Worm (Caenorhabditis elegans) whole organism, L3 larva: ENCODE data around the gene mstr-2.

Experiments used
- R02D3.7 ChIP-seq: fragments of 150-350 bp; optimal IDR thresholded peaks from 2 replicates; lab custom pipeline; 2014; ENCODE audit warnings: missing biosample characterization, missing genetic modification characterization
- ZK546.5 ChIP-seq: sonication (generic microtip); optimal IDR thresholded peaks from 2 replicates; lab custom pipeline; 2017; ENCODE audit warnings: missing biosample characterization, missing genetic modification characterization
- aly-2 ChIP-seq: fragments of 150-350 bp; optimal IDR thresholded peaks from 2 replicates; lab custom pipeline; 2014; ENCODE audit warnings: missing biosample characterization, missing genetic modification characterization
- ama-1 ChIP-seq: fragments of 150-350 bp; optimal IDR thresholded peaks from 2 replicates; lab custom pipeline; 2018
- ceh-16 ChIP-seq: sonication (generic microtip); optimal IDR thresholded peaks from 2 replicates; lab custom pipeline; 2017; ENCODE audit warnings: missing biosample characterization, missing genetic modification characterization
- ceh-28 ChIP-seq: fragments of 150-350 bp; optimal IDR thresholded peaks from 2 replicates; lab custom pipeline; 2014; ENCODE audit warnings: missing biosample characterization, missing genetic modification reagents, missing genetic modification characterization
- ceh-82 ChIP-seq: fragments of 150-350 bp; optimal IDR thresholded peaks from 2 replicates; lab custom pipeline; 2014; ENCODE audit warnings: missing biosample characterization, missing genetic modification characterization
- ceh-9 ChIP-seq: sonication (generic microtip); optimal IDR thresholded peaks from 2 replicates; lab custom pipeline; 2018; ENCODE audit warnings: missing biosample characterization, missing genetic modification characterization
- daf-12 ChIP-seq: fragments of 150-350 bp; optimal IDR thresholded peaks from 2 replicates; lab custom pipeline; 2014; ENCODE audit warnings: missing biosample characterization, missing genetic modification reagents, missing genetic modification characterization
- egl-27 ChIP-seq: sonication (generic microtip); optimal IDR thresholded peaks from 4 replicates; lab custom pipeline; 2017; ENCODE audit warnings: missing biosample characterization, missing genetic modification reagents, missing genetic modification characterization
- egl-5 ChIP-seq: fragments of 150-350 bp; optimal IDR thresholded peaks from 2 replicates; lab custom pipeline; 2017; ENCODE audit warnings: missing biosample characterization, missing genetic modification reagents, missing genetic modification characterization, inconsistent platforms
- elt-1 ChIP-seq: fragments of 150-350 bp; optimal IDR thresholded peaks from 2 replicates; lab custom pipeline; 2014; ENCODE audit warnings: missing biosample characterization, missing genetic modification characterization
- elt-2 ChIP-seq: sonication (generic microtip); optimal IDR thresholded peaks from 2 replicates; lab custom pipeline; 2016; ENCODE audit warnings: missing genetic modification reagents, mild to moderate bottlenecking, missing genetic modification characterization, missing compliant biosample characterization
- elt-3 ChIP-seq, 3 experiments: fragments of 150-350 bp in 1 of 3; sonication (generic microtip) in 2 of 3; optimal IDR thresholded peaks; 2 replicates in 2 of 3; 4 replicates in 1 of 3; lab custom pipeline; 2014 to 2017; ENCODE audit warnings: missing biosample characterization in 3 of 3, missing genetic modification characterization in 3 of 3
- eor-1 ChIP-seq, 2 experiments: fragments of 150-350 bp; optimal IDR thresholded peaks; 2 replicates each; lab custom pipeline; 2014 to 2018; ENCODE audit warnings: missing biosample characterization in 2 of 2, missing genetic modification characterization in 2 of 2
- fkh-10 ChIP-seq: sonication (generic microtip); optimal IDR thresholded peaks from 2 replicates; lab custom pipeline; 2017; ENCODE audit warnings: missing biosample characterization, missing genetic modification reagents, missing genetic modification characterization
- fkh-2 ChIP-seq: fragments of 150-350 bp; optimal IDR thresholded peaks from 2 replicates; lab custom pipeline; 2014; ENCODE audit warnings: missing biosample characterization, missing genetic modification reagents, missing genetic modification characterization
- fos-1 ChIP-seq: fragments of 150-350 bp; optimal IDR thresholded peaks from 2 replicates; lab custom pipeline; 2014; ENCODE audit warnings: missing biosample characterization, missing genetic modification characterization
- hmg-11 ChIP-seq: sonication (generic microtip); optimal IDR thresholded peaks from 2 replicates; lab custom pipeline; 2016; ENCODE audit warnings: missing genetic modification characterization, missing compliant biosample characterization
- jun-1 ChIP-seq: fragments of 150-350 bp; optimal IDR thresholded peaks from 2 replicates; lab custom pipeline; 2014; ENCODE audit warnings: missing biosample characterization, missing genetic modification reagents, missing genetic modification characterization
- lin-15B ChIP-seq: fragments of 150-350 bp; optimal IDR thresholded peaks from 2 replicates; lab custom pipeline; 2014; ENCODE audit warnings: missing biosample characterization, missing genetic modification characterization
- lin-39 ChIP-seq: fragments of 150-350 bp; optimal IDR thresholded peaks from 2 replicates; lab custom pipeline; 2018; ENCODE audit warnings: missing biosample characterization, missing genetic modification reagents, missing genetic modification characterization
- lsy-12 ChIP-seq: sonication (generic microtip); optimal IDR thresholded peaks from 2 replicates; lab custom pipeline; 2016; ENCODE audit warnings: mild to moderate bottlenecking, missing genetic modification characterization, missing compliant biosample characterization
- mdl-1 ChIP-seq: fragments of 150-350 bp; optimal IDR thresholded peaks from 2 replicates; lab custom pipeline; 2014; ENCODE audit warnings: missing biosample characterization, missing genetic modification characterization
- mml-1 ChIP-seq: fragments of 150-350 bp; sonication (generic microtip); optimal IDR thresholded peaks from 3 replicates; lab custom pipeline; 2014; ENCODE audit warnings: missing biosample characterization, missing genetic modification characterization
- nfya-1 ChIP-seq: sonication (generic microtip); optimal IDR thresholded peaks from 2 replicates; lab custom pipeline; 2017; ENCODE audit warnings: missing genetic modification characterization, mild to moderate bottlenecking, missing compliant biosample characterization, antibody characterized with exemption, moderate library complexity; ENCODE audit not compliant: insufficient read depth
- nhr-11 ChIP-seq: fragments of 150-350 bp; optimal IDR thresholded peaks from 2 replicates; lab custom pipeline; 2014; ENCODE audit warnings: missing biosample characterization, missing genetic modification characterization
- nhr-12 ChIP-seq: fragments of 150-350 bp; optimal IDR thresholded peaks from 2 replicates; lab custom pipeline; 2014; ENCODE audit warnings: missing biosample characterization, missing genetic modification characterization
- nhr-23 ChIP-seq: fragments of 150-350 bp; optimal IDR thresholded peaks from 2 replicates; lab custom pipeline; 2014; ENCODE audit warnings: missing biosample characterization, missing genetic modification reagents, missing genetic modification characterization
- nhr-237 ChIP-seq: fragments of 150-350 bp; optimal IDR thresholded peaks from 2 replicates; lab custom pipeline; 2014; ENCODE audit warnings: missing biosample characterization, missing genetic modification characterization
- nhr-25 ChIP-seq: sonication (generic microtip); optimal IDR thresholded peaks from 2 replicates; lab custom pipeline; 2017; ENCODE audit warnings: missing biosample characterization, missing genetic modification characterization
- nhr-28 ChIP-seq: fragments of 150-350 bp; optimal IDR thresholded peaks from 2 replicates; lab custom pipeline; 2014; ENCODE audit warnings: missing biosample characterization, missing genetic modification characterization
- nhr-43 ChIP-seq: sonication (generic microtip); optimal IDR thresholded peaks from 2 replicates; lab custom pipeline; 2016; ENCODE audit warnings: mild to moderate bottlenecking, missing genetic modification characterization, missing compliant biosample characterization; ENCODE audit not compliant: poor library complexity, severe bottlenecking
- nhr-67 ChIP-seq: fragments of 150-350 bp; optimal IDR thresholded peaks from 2 replicates; lab custom pipeline; 2014; ENCODE audit warnings: missing biosample characterization, missing genetic modification characterization
- nhr-76 ChIP-seq: fragments of 150-350 bp; sonication (generic microtip); optimal IDR thresholded peaks from 5 replicates; lab custom pipeline; 2014; ENCODE audit warnings: missing biosample characterization, missing genetic modification characterization
- nhr-77 ChIP-seq: fragments of 150-350 bp; optimal IDR thresholded peaks from 2 replicates; lab custom pipeline; 2014; ENCODE audit warnings: missing biosample characterization, missing genetic modification characterization
- pha-4 ChIP-seq: fragments of 150-350 bp; optimal IDR thresholded peaks from 2 replicates; lab custom pipeline; 2014; ENCODE audit warnings: missing biosample characterization, missing genetic modification reagents, missing genetic modification characterization
- pqm-1 ChIP-seq: fragments of 150-350 bp; optimal IDR thresholded peaks from 2 replicates; lab custom pipeline; 2017; ENCODE audit warnings: missing biosample characterization, missing genetic modification characterization, inconsistent platforms
- sea-2 ChIP-seq: fragments of 150-350 bp; sonication (generic microtip); optimal IDR thresholded peaks from 4 replicates; lab custom pipeline; 2014; ENCODE audit warnings: missing biosample characterization, missing genetic modification reagents, missing genetic modification characterization
- skn-1 ChIP-seq: fragments of 150-350 bp; optimal IDR thresholded peaks from 2 replicates; lab custom pipeline; 2014; ENCODE audit warnings: missing biosample characterization, missing genetic modification characterization
- snpc-4 ChIP-seq: fragments of 150-350 bp; optimal IDR thresholded peaks from 2 replicates; lab custom pipeline; 2014; ENCODE audit warnings: missing biosample characterization, missing genetic modification characterization
- tbx-2 ChIP-seq: sonication (generic microtip); optimal IDR thresholded peaks from 2 replicates; lab custom pipeline; 2016; ENCODE audit warnings: mild to moderate bottlenecking, missing genetic modification characterization, missing compliant biosample characterization
- unc-39 ChIP-seq: sonication (generic microtip); optimal IDR thresholded peaks from 4 replicates; lab custom pipeline; 2017; ENCODE audit warnings: missing biosample characterization, missing genetic modification characterization
- unc-62 ChIP-seq: fragments of 150-350 bp; sonication (generic microtip); optimal IDR thresholded peaks from 4 replicates; lab custom pipeline; 2014; ENCODE audit warnings: missing biosample characterization, missing genetic modification reagents, missing genetic modification characterization
- zag-1 ChIP-seq: fragments of 150-350 bp; optimal IDR thresholded peaks from 2 replicates; lab custom pipeline; 2014; ENCODE audit warnings: missing biosample characterization, missing genetic modification characterization
- ztf-11 ChIP-seq: fragments of 150-350 bp; optimal IDR thresholded peaks from 2 replicates; lab custom pipeline; 2014; ENCODE audit warnings: missing biosample characterization, missing genetic modification characterization
- ztf-4 ChIP-seq: fragments of 150-350 bp; optimal IDR thresholded peaks from 2 replicates; lab custom pipeline; 2014; ENCODE audit warnings: missing biosample characterization, missing genetic modification characterization

The mstr-2 gene

DNA sequence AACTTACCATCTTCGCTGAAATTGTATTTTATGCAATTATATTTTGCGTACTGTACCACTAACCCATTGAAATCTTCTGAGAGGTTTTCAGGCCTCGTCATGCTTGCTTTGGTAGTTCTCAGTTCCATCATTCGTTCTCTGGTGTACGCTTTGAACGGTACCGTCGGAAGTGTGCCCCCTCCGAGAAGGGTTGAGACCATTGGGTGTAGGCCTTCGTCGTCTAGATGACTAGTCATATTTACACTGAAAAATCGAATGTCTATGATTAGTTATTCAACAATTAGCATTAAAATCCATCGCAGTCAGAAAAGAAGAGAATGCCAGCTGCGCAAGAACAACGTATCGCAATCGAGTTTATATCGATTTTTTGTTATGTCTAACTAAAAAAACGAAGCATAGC is 6.0 kb downstream of the mstr-2 start, which contains the start of gene ifet-1:
ifet-1 (minus strand) TSS at position 243 of the 400 bp plus-strand sequence.
- no peak for TF ChIP-seq hmg-11 (tag; lab: Kevin White, UChicago)
- TF ChIP-seq ama-1 = peak; percentile 12

DNA sequence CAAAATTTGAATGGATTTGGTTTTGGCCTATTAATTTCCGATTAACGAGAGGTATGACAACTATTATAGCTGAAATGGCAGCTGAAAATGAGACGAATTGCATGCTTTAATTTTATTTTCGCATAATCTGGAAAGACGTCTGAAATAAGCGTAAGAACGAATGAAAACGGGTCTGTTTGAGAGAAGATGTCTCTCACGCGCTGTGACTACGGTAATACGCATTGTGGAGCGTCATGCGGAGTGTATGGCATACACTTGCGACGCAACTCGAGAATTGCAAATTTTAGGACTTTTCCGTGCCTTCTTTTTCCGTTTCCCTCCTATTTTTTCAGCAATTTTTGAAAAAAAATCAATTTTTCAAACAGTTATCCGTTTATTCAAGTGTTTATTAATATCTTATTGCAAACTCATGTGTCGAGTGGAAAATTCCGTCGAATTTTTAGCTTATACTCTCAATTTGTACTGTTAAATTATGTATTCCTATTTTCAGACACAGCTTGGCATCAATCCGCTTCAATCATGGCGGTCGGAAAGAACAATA is 6.6 kb downstream of the mstr-2 start, which contains the start of gene rps-1:
rps-1 (plus strand) TSS at position 491 of the 541 bp plus-strand sequence.
- TF ChIP-seq skn-1 (peak; percentile 95), fkh-2 (peak; percentile 48), nhr-67 (tag; lab: Kevin White, UChicago) (no peak), tbx-2 (peak; percentile 96), egl-27 (tag; lab: Kevin White, UChicago) (peak; percentile 71), ztf-11 (no peak), nfya-1 (tag; lab: Kevin White, UChicago) (peak; percentile 99), nhr-28 (peak; percentile 53), daf-12 (tag; lab: Kevin White, UChicago) (peak; percentile 39), ceh-28 (tag; lab: Kevin White, UChicago) (peak; percentile 91), elt-3 (tag; optimal IDR thresholded peaks at IDR 0.05; lab: Kevin White, UChicago) (peak; percentile 20 to 97 (median 69)), unc-39 (tag; lab: Kevin White, UChicago) (peak; percentile 58), pqm-1 (peak; percentile 84), mml-1 (tag; lab: Kevin White, UChicago) (no peak), nhr-25 (tag; lab: Kevin White, UChicago) (peak; percentile 100), eor-1 (tag; optimal IDR thresholded peaks at IDR 0.05; lab: Kevin White, UChicago) (no peak), aly-2 (tag; lab: Kevin White, UChicago) (peak; percentile 92), fos-1 (peak; percentile 86), mdl-1 (tag; lab: Kevin White, UChicago) (peak; percentile 52), sea-2 (GFP tag; lab: Kevin White, UChicago) (peak; percentile 74), lin-39 (tag; lab: Kevin White, UChicago) (peak; percentile 96), lsy-12 (tag; lab: Kevin White, UChicago) (peak; percentile 100), hmg-11 (tag; lab: Kevin White, UChicago) (peak; percentile 99), ceh-82 (tag; lab: Kevin White, UChicago) (peak; percentile 94), unc-62 (peak; percentile 89), zag-1 (tag; lab: Kevin White, UChicago) (peak; percentile 77), nhr-77 (tag; lab: Kevin White, UChicago) (peak; percentile 93), nhr-237 (tag; lab: Kevin White, UChicago) (no peak), nhr-43 (tag; lab: Kevin White, UChicago) (peak; percentile 97), ZK546.5 (peak; percentile 58), ama-1 (peak; percentile 87), nhr-23 (tag; lab: Kevin White, UChicago) (peak; percentile 99), nhr-11 (peak; percentile 96), jun-1 (tag; lab: Kevin White, UChicago) (peak; percentile 99), fkh-10 (GFP tag; lab: Kevin White, UChicago) (peak; percentile 91), elt-1 (tag; lab: Kevin White, UChicago) (peak; percentile 90), ztf-4 (tag; lab: Kevin White, UChicago) (peak; percentile 95), lin-15B (tag; lab: Kevin White, UChicago) (peak; percentile 96), nhr-12 (tag; lab: Kevin White, UChicago) (no peak), ceh-9 (tag; lab: Kevin White, UChicago) (no peak), elt-2 (tag; lab: Kevin White, UChicago) (peak; percentile 90), egl-5 (peak; percentile 98), snpc-4 (tag; lab: Kevin White, UChicago) (peak; percentile 97), ceh-16 (tag; lab: Kevin White, UChicago) (peak; percentile 18), pha-4 (tag; lab: Kevin White, UChicago) (peak; percentile 100), R02D3.7 (tag; lab: Kevin White, UChicago) (peak; percentile 93), nhr-76 (tag; lab: Kevin White, UChicago) (peak; percentile 74)
